Fruit fly (Drosophila melanogaster) whole organism, larva: ENCODE results near the gene Ror.

Source experiments
- noc ChIP-seq: fragments of 200-800 bp; sonication (Bioruptor generic); optimal IDR thresholded peaks from 3 replicates; lab custom pipeline; 2019; ENCODE audit warnings: missing biosample characterization, mild to moderate bottlenecking, missing genetic modification characterization, moderate library complexity

The Ror gene

DNA sequence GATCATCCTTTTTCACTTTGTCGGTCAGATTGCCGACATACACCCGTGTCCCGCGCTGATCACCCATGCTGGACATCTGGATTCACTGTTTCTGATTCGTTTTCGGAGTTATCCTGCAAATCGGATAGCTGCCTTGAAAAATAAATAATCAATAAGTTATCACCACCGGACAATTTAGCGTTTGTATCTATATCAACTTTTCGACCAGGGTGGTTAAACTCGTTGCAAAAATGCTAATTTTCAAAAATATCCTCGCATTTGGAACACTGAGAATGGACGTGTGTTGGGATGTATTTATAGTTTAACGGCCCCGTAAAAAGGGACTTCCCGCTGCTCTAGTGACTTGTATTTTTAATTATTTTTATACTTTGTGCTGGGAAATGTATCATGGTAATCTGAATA is 11.7 kb downstream of the Ror start, which contains the start of gene Rsf1:
Rsf1 (minus strand) TSS at position 212 of the 402 bp plus-strand sequence.
- no peak for TF ChIP-seq noc (tag; lab: Kevin White, UChicago)

dm6 chr2L:10263830-10264634 is 12.4 kb downstream of the Ror start, which contains the start of gene REPTOR-BP:
Gene REPTOR-BP (plus strand): TSS chr2L:10264125.
- TF ChIP-seq noc (tag; lab: Kevin White, UChicago), result no peak

DNA sequence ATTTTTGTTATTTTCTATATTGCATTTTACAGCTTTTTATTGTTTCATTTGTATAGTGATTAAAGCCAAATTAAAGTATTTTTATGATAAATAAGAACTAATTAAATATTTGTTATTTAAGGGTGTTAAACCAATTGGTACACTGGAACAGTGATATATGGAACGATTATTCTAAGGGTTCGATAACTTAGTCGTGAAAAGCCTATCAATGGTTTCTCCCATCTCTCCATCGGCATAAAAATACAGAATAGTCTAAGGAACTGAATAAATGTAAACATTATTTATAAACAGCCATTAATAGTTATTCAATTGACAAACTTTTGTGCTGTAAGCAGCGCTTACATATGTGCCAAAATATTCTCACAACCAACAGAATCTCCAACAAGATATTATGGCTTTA is 13.5 kb downstream of the Ror start, which contains the start of gene Mob3:
Mob3 (plus strand) TSS at position 208 of the 400 bp plus-strand sequence.
- no peak for TF ChIP-seq noc (tag; lab: Kevin White, UChicago)

DNA sequence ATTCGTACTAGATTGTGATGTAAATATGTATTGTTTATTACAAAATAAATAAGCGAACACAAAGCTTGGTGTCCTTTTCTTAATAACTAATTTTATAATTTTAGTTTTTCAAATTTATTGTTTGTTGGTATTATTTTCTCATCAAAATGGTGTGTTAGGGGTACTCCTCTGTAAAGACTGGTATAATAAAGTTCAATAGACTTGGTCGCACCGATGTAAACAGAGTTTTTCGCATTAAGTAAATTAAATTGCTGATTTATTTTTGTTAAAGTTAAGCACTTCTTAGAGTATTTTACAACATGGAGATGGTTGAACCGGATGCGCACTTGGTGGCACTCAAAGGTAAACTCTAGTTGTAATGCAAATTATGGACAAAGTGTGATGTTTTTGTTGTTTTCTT is 14.9 kb downstream of the Ror start, which contains the start of gene CG4953:
CG4953 (plus strand) TSS at position 193 of the 400 bp plus-strand sequence.
- TF ChIP-seq noc (tag; lab: Kevin White, UChicago), result no peak

dm6 chr2L:10268688-10269087 is 17.0 kb downstream of the Ror start, which contains the start of gene CG4957:
Gene CG4957 (plus strand): TSS chr2L:10268872.
- TF ChIP-seq noc (tag; lab: Kevin White, UChicago), result no peak

dm6 chr2L:10269854-10270253 is 18.2 kb downstream of the Ror start, which contains the start of gene Mulk:
Gene Mulk (plus strand): TSS chr2L:10270051.
- no peak for TF ChIP-seq noc (tag; lab: Kevin White, UChicago)

DNA sequence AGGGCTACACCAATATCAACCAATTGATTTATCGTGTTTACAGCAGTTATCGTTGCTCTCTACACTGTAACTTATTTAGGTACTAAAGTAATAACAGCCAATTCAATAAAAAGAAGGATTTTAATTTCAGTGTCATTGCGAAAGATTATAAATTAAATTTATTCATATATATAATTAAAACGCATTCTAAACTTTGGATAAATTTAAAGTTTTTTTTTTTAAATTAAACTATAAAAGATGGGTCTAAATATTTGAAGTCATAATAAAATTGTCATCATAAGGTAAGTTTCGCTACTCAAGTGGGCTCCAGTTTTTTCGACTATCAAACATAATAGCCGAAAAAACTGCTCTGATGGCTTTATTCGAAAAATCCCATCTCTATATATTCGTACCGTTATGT is 20.6 kb downstream of the Ror start, which contains the start of gene trk:
trk (minus strand) TSS at position 101 of the 400 bp plus-strand sequence.
- TF ChIP-seq noc (tag; lab: Kevin White, UChicago), result no peak

- no peak for TF ChIP-seq noc (tag; lab: Kevin White, UChicago)
Observed at dm6 chr2L:10276436-10276835, 24.8 kb downstream of the Ror start.

dm6 chr2L:10276846-10277245 is 25.2 kb downstream of the Ror start:
- TF ChIP-seq noc (tag; lab: Kevin White, UChicago), result no peak

dm6 chr2L:10277362-10277761 is 25.7 kb downstream of the Ror start:
- no peak for TF ChIP-seq noc (tag; lab: Kevin White, UChicago)

- TF ChIP-seq noc (tag; lab: Kevin White, UChicago), result no peak
Observed at dm6 chr2L:10278658-10279057, 27.0 kb downstream of the Ror start, which contains the start of gene Utx. Gene Utx (minus strand): TSS chr2L:10278811.

DNA sequence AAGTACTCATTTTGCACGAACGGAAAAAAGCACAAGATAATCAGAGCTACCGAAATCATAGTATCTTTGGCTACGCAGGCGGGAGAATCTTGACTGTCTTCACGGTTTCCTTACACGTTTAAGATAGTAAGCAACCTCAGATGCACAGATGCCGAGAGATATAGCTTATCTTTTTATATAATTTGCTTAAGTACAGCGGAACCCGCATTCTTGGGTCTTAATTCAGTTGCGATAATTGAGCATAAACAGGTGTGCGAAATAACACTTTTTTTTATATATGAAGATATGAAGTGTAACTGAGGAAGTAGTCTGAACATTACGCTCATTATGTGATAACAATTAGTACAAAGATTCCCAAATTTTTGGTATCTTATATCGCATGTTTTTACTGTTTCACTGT is 29.1 kb downstream of the Ror start, which contains the start of gene CG34043:
CG34043 (minus strand) TSS at position 101 of the 400 bp plus-strand sequence.
- no peak for TF ChIP-seq noc (tag; lab: Kevin White, UChicago)

- TF ChIP-seq noc (tag; lab: Kevin White, UChicago), result no peak
Observed at dm6 chr2L:10291276-10291675, 39.6 kb downstream of the Ror start.

DNA sequence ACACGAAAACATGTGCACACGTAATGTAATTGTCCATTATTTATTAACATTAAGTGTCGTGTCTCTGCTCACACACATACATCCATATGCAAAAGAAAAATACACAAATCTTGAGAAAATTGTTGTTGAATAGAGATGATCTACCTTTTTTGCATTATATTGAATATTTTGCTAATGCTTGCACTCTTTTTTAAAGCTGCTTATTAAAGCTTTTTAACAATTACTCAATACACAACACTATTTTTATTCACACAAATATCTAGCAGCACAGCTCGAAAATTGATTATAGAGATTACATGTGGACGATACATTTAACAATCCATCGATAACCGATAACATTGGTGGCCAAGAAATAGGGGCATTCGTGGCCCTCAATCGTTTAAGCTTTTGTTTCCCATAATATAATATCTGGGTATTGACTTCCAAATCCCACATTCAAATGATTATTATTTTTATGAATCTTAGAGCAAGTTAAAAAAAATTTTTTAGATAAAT is 40.5 kb downstream of the Ror start, which contains the start of gene Ufd4:
Ufd4 (minus strand) TSS at position 300 of the 495 bp plus-strand sequence.
- TF ChIP-seq noc (tag; lab: Kevin White, UChicago), result no peak

DNA sequence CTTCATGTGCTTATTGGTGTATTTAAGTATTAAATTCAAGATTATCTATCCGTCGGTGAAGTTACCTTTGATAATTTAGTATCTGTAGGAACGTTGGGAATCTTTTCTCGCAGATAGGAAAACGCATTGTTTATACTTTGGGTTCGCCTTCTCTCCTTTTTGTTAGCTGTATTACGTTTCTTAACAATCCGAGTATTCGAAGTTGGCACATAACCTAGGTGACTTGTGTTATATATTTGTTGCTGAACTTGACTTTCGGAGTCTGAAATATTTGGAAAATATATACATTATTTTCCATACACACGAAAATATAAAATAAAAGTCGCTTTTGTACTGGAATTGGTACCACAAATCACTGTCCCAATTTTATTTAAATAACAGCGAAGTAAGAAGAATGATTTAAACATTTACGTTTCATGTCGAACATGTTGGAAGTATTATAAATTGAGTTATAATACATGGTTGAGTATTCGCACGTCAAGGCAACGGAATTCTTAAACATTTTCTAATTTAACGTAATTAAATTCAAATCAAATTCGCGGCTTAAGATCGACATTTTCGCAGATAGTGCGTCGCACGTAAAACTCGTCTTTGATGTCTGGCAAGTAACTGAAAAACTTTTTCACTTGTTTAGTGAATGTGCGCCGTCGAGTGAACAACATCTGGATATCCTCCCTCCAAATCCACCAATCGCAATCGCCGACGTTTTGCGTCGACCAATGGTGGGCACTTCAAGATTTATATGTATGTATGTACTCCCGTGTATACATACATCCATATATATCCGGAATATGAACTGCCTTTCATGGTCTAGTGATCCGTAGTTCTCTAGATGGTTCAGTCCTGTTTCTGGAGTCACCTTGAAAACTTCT is 43.4 kb downstream of the Ror start, which contains the start of gene Hand:
Hand (minus strand) TSS at position 588 of the 872 bp plus-strand sequence.
- no peak for TF ChIP-seq noc (tag; lab: Kevin White, UChicago)
